Fruit fly (Drosophila melanogaster) whole organism, prepupa: Measurements from ENCODE around the gene CG32987.

Experiments used
- Blimp-1 ChIP-seq: fragments of 200-800 bp; sonication (Bioruptor generic); optimal IDR thresholded peaks from 3 replicates; lab custom pipeline; 2017; ENCODE audit warnings: missing biosample characterization, missing genetic modification characterization, mild to moderate bottlenecking, moderate library complexity, missing genetic modification reagents
- CG11762 ChIP-seq: fragments of 200-800 bp; sonication (Bioruptor generic); optimal IDR thresholded peaks from 3 replicates; lab custom pipeline; 2016; ENCODE audit warnings: missing biosample characterization, missing genetic modification characterization; ENCODE audit not compliant: insufficient read depth
- CG1621 ChIP-seq: fragments of 200-800 bp; sonication (Bioruptor generic); optimal IDR thresholded peaks from 3 replicates; lab custom pipeline; 2018; ENCODE audit warnings: missing biosample characterization, mild to moderate bottlenecking, missing genetic modification characterization
- CG16779 ChIP-seq: fragments of 200-800 bp; sonication (Bioruptor generic); optimal IDR thresholded peaks from 3 replicates; lab custom pipeline; 2017; ENCODE audit warnings: missing biosample characterization, mild to moderate bottlenecking, missing genetic modification characterization
- CG34406 ChIP-seq: fragments of 200-800 bp; sonication (Bioruptor generic); optimal IDR thresholded peaks from 3 replicates; lab custom pipeline; 2016; ENCODE audit warnings: missing biosample characterization, missing genetic modification characterization
- CG3919 ChIP-seq: fragments of 200-800 bp; sonication (Bioruptor generic); optimal IDR thresholded peaks from 3 replicates; lab custom pipeline; 2016; ENCODE audit warnings: missing biosample characterization, missing genetic modification characterization
- CG6854 ChIP-seq: fragments of 200-800 bp; sonication (Bioruptor generic); optimal IDR thresholded peaks from 2 replicates; lab custom pipeline; 2017; ENCODE audit warnings: missing biosample characterization, mild to moderate bottlenecking, missing genetic modification characterization
- CG7368 ChIP-seq: fragments of 200-800 bp; sonication (Bioruptor generic); optimal IDR thresholded peaks from 3 replicates; lab custom pipeline; 2016; ENCODE audit warnings: missing biosample characterization, missing genetic modification characterization
- CG8319 ChIP-seq: fragments of 200-800 bp; sonication (Bioruptor generic); optimal IDR thresholded peaks from 3 replicates; lab custom pipeline; 2016; ENCODE audit warnings: missing biosample characterization, missing genetic modification characterization
- CG8632 ChIP-seq: fragments of 200-800 bp; sonication (Bioruptor generic); optimal IDR thresholded peaks from 3 replicates; lab custom pipeline; 2016; ENCODE audit warnings: missing biosample characterization, missing genetic modification characterization
- CG9139 ChIP-seq: fragments of 200-800 bp; sonication (Bioruptor generic); optimal IDR thresholded peaks from 3 replicates; lab custom pipeline; 2017; ENCODE audit warnings: missing biosample characterization, mild to moderate bottlenecking, missing genetic modification characterization
- Eip75B ChIP-seq: fragments of 200-800 bp; sonication (Bioruptor generic); optimal IDR thresholded peaks from 3 replicates; lab custom pipeline; 2016; ENCODE audit warnings: missing biosample characterization, missing genetic modification characterization
- Eip78C ChIP-seq: fragments of 200-800 bp; sonication (Bioruptor generic); peaks from one replicate; lab custom pipeline; 2016; ENCODE audit warnings: missing biosample characterization, missing genetic modification characterization
- Ets21C ChIP-seq: fragments of 200-800 bp; sonication (Bioruptor generic); optimal IDR thresholded peaks from 3 replicates; lab custom pipeline; 2016; ENCODE audit warnings: missing biosample characterization, missing genetic modification characterization
- Gug ChIP-seq: fragments of 200-800 bp; sonication (Bioruptor generic); IDR thresholded peaks from 2 replicates; pipeline ENCODE4 v1.3.6; 2022; ENCODE audit warnings: missing biosample characterization, missing genetic modification characterization
- Lpt ChIP-seq: fragments of 200-800 bp; sonication (Bioruptor generic); optimal IDR thresholded peaks from 3 replicates; lab custom pipeline; 2016; ENCODE audit warnings: missing biosample characterization, missing genetic modification characterization
- Met ChIP-seq: fragments of 200-800 bp; sonication (Bioruptor generic); optimal IDR thresholded peaks from 3 replicates; lab custom pipeline; 2016; ENCODE audit warnings: missing biosample characterization, missing genetic modification characterization
- OdsH ChIP-seq: fragments of 200-800 bp; sonication (Bioruptor generic); optimal IDR thresholded peaks from 3 replicates; lab custom pipeline; 2016; ENCODE audit warnings: missing biosample characterization, missing genetic modification characterization
- Smox ChIP-seq: fragments of 200-800 bp; sonication (Bioruptor generic); optimal IDR thresholded peaks from 3 replicates; lab custom pipeline; 2016; ENCODE audit warnings: missing biosample characterization, missing genetic modification characterization
- Sox15 ChIP-seq: fragments of 200-800 bp; sonication (Bioruptor generic); optimal IDR thresholded peaks from 3 replicates; lab custom pipeline; 2016; ENCODE audit warnings: missing biosample characterization, missing genetic modification characterization
- acj6 ChIP-seq: fragments of 200-800 bp; sonication (Bioruptor generic); optimal IDR thresholded peaks from 3 replicates; lab custom pipeline; 2016; ENCODE audit warnings: missing biosample characterization, missing genetic modification characterization
- cyc ChIP-seq: fragments of 200-800 bp; sonication (Bioruptor generic); optimal IDR thresholded peaks from 3 replicates; lab custom pipeline; 2016; ENCODE audit warnings: missing biosample characterization, missing genetic modification characterization
- dac ChIP-seq: fragments of 200-800 bp; sonication (Bioruptor generic); optimal IDR thresholded peaks from 2 replicates; lab custom pipeline; 2017; ENCODE audit warnings: missing biosample characterization, mild to moderate bottlenecking, missing genetic modification characterization
- dsx ChIP-seq: fragments of 200-800 bp; optimal IDR thresholded peaks from 3 replicates; lab custom pipeline; 2019; ENCODE audit warnings: missing biosample characterization, mild to moderate bottlenecking, missing genetic modification characterization, moderate library complexity; ENCODE audit not compliant: poor library complexity, severe bottlenecking
- eg ChIP-seq: fragments of 200-800 bp; sonication (Bioruptor generic); IDR thresholded peaks from 3 replicates; pipeline ENCODE4 v1.3.6; 2022; ENCODE audit warnings: missing biosample characterization, missing genetic modification characterization
- esn ChIP-seq: fragments of 200-800 bp; sonication (Bioruptor generic); optimal IDR thresholded peaks from 2 replicates; lab custom pipeline; 2016; ENCODE audit warnings: missing biosample characterization, mild to moderate bottlenecking, missing genetic modification characterization, moderate library complexity
- fd59A ChIP-seq: fragments of 200-800 bp; sonication (Bioruptor generic); optimal IDR thresholded peaks from 2 replicates; lab custom pipeline; 2017; ENCODE audit warnings: missing biosample characterization, mild to moderate bottlenecking, missing genetic modification characterization, missing genetic modification reagents
- fd85E ChIP-seq: fragments of 200-800 bp; sonication (Bioruptor generic); optimal IDR thresholded peaks from 3 replicates; lab custom pipeline; 2016; ENCODE audit warnings: missing biosample characterization, missing genetic modification characterization
- fkh ChIP-seq: fragments of 200-800 bp; sonication (Bioruptor generic); optimal IDR thresholded peaks from 3 replicates; lab custom pipeline; 2017; ENCODE audit warnings: missing biosample characterization, mild to moderate bottlenecking, missing genetic modification characterization, moderate library complexity
- lz ChIP-seq: fragments of 200-800 bp; sonication (Bioruptor generic); optimal IDR thresholded peaks from 3 replicates; lab custom pipeline; 2016; ENCODE audit warnings: missing biosample characterization, missing genetic modification characterization
- pdm3 ChIP-seq: fragments of 200-800 bp; sonication (Bioruptor generic); optimal IDR thresholded peaks from 3 replicates; lab custom pipeline; 2016; ENCODE audit warnings: missing biosample characterization, missing genetic modification characterization
- salr ChIP-seq, 2 experiments: fragments of 200-800 bp; sonication (Bioruptor generic); optimal IDR thresholded peaks; 3 replicates each; lab custom pipeline; 2016 to 2018; ENCODE audit warnings: missing biosample characterization in 2 of 2, missing genetic modification characterization in 2 of 2, mild to moderate bottlenecking in 1 of 2
- ss ChIP-seq, 2 experiments: fragments of 200-800 bp; sonication (Bioruptor generic); optimal IDR thresholded peaks; 2 replicates in 1 of 2; 3 replicates in 1 of 2; lab custom pipeline; 2017 to 2018; ENCODE audit warnings: mild to moderate bottlenecking in 2 of 2, missing biosample characterization in 2 of 2, missing genetic modification characterization in 2 of 2, moderate library complexity in 1 of 2
- svp ChIP-seq: fragments of 200-800 bp; sonication (Bioruptor generic); peaks from one replicate; lab custom pipeline; 2016; ENCODE audit warnings: missing biosample characterization, missing genetic modification characterization
- vri ChIP-seq: fragments of 200-800 bp; sonication (Bioruptor generic); optimal IDR thresholded peaks from 3 replicates; lab custom pipeline; 2016; ENCODE audit warnings: missing biosample characterization, mild to moderate bottlenecking, missing genetic modification characterization

The CG32987 gene

dm6 chr2L:8845931-8846330 lies 17.7 kb upstream of the CG32987 start:
- TF ChIP-seq fd59A (GFP tag; lab: Kevin White, UChicago): no peak
- TF ChIP-seq fkh: peak; percentile 94
- TF ChIP-seq Blimp-1 (GFP tag; lab: Kevin White, UChicago): no peak
- TF ChIP-seq vri (GFP tag; lab: Kevin White, UChicago): peak; percentile 31

- no peak for TF ChIP-seq Smox (GFP tag; lab: Kevin White, UChicago)
- TF ChIP-seq ss (GFP tag; optimal IDR thresholded peaks at IDR 0.05; lab: Kevin White, UChicago): peak in 1 of 2 experiments; percentile 58
- TF ChIP-seq CG11762 (GFP tag; lab: Kevin White, UChicago): no peak
- no peak for TF ChIP-seq Ets21C (GFP tag; lab: Kevin White, UChicago)
- no peak for TF ChIP-seq pdm3 (GFP tag; lab: Kevin White, UChicago)
- no peak for TF ChIP-seq CG34406 (GFP tag; lab: Kevin White, UChicago)
- TF ChIP-seq eg: no peak
- peak; percentile 2 for TF ChIP-seq dsx (GFP tag; lab: Kevin White, UChicago)
- no peak for TF ChIP-seq cyc (GFP tag; lab: Kevin White, UChicago)
- TF ChIP-seq svp (GFP tag; lab: Kevin White, UChicago): peak; percentile 11
- no peak for TF ChIP-seq CG3919
- TF ChIP-seq Eip78C: peak; percentile 48
- TF ChIP-seq Sox15 (GFP tag; lab: Kevin White, UChicago): no peak
- peak; percentile 11 for TF ChIP-seq fkh
- TF ChIP-seq CG7368 (GFP tag; lab: Kevin White, UChicago): no peak
- TF ChIP-seq CG8632 (GFP tag; lab: Kevin White, UChicago): no peak
- TF ChIP-seq Blimp-1 (GFP tag; lab: Kevin White, UChicago): peak; percentile 87
- TF ChIP-seq CG9139 (GFP tag; lab: Kevin White, UChicago): no peak
- peak in 1 of 2 experiments; percentile 41 for TF ChIP-seq salr (GFP tag; optimal IDR thresholded peaks at IDR 0.05; lab: Kevin White, UChicago)
- no peak for TF ChIP-seq fd59A (GFP tag; lab: Kevin White, UChicago)
- TF ChIP-seq Eip75B: no peak
- no peak for TF ChIP-seq dac (GFP tag; lab: Kevin White, UChicago)
- no peak for TF ChIP-seq CG1621
- no peak for TF ChIP-seq acj6 (GFP tag; lab: Kevin White, UChicago)
- no peak for TF ChIP-seq Met
- TF ChIP-seq CG16779 (tag; lab: Kevin White, UChicago): no peak
- TF ChIP-seq Lpt (GFP tag; lab: Kevin White, UChicago): no peak
- no peak for TF ChIP-seq fd85E (GFP tag; lab: Kevin White, UChicago)
- TF ChIP-seq CG8319 (GFP tag; lab: Kevin White, UChicago): no peak
- TF ChIP-seq OdsH (GFP tag; lab: Kevin White, UChicago): no peak
Observed at dm6 chr2L:8846726-8847554, 16.7 kb upstream of the CG32987 start.

DNA sequence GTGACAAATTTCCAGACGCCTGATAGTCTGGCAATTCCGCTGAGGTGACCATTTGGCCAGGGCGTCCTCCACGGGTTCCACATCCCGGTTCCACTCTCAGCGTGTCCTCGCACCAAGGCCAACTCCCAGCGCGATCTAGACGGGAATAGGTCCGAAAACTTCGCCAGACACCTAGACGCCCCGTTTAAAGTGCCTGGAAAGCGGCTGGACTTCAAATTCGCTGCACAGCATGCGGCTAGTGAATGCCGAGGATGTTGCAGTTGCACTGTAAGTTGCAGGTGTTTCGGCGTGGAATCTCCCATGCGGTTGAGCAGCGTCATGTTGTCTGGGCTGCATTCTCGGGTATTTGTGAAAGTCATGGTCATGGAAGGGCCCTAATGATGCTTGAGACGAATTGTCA lies 14.4 kb upstream of the CG32987 start:
- TF ChIP-seq CG8319 (GFP tag; lab: Kevin White, UChicago) (no peak), vri (GFP tag; lab: Kevin White, UChicago) (no peak), cyc (GFP tag; lab: Kevin White, UChicago) (no peak), lz (GFP tag; lab: Kevin White, UChicago) (no peak), Ets21C (GFP tag; lab: Kevin White, UChicago) (no peak), CG6854 (GFP tag; lab: Kevin White, UChicago) (no peak), esn (GFP tag; lab: Kevin White, UChicago) (no peak), CG7368 (GFP tag; lab: Kevin White, UChicago) (no peak), Gug (GFP tag; lab: Robert Waterston, UW) (no peak)
